Fruit fly (Drosophila melanogaster): ENCODE data around the gene p24-2.

DNA sequence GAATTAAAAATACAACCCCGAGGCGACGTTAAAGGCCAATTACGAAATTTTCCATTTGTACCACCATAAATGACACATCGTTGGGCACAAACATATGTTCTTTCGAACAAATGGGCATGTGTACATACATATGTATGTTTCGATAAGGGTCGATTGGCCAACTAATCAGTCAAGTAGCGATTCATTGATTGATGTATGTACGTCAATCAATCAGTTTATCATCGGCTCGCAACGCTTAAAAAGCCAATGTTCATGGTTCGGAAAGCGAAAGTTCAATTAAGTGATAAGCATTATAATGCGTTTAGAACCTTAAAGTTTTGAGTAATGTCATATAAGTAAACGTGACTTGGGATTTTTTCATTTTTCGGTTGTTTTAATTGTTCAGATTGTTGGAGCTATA lies 48.0 kb downstream of the p24-2 start:
- TF ChIP-seq EcR (GFP tag; optimal IDR thresholded peaks at IDR 0.05) (no peak), usp (GFP tag; optimal IDR thresholded peaks at IDR 0.05) (no peak), psq (optimal IDR thresholded peaks at IDR 0.05) (no peak)
